Worm (Caenorhabditis elegans) whole organism, L4/young adult: ENCODE measurements around the gene ZK688.10.
A peak's percentile ranks its signal among the peaks of the same experiment; 100 is the strongest.

Source experiments
- W03F9.2 ChIP-seq: fragments of 150-350 bp; optimal IDR thresholded peaks from 2 replicates; lab custom pipeline; 2014; ENCODE audit warnings: missing biosample characterization, missing genetic modification characterization
- dao-5 ChIP-seq: sonication (generic microtip); optimal IDR thresholded peaks from 2 replicates; lab custom pipeline; 2016; ENCODE audit warnings: missing genotype, missing genetic modification characterization, moderate library complexity, missing compliant biosample characterization
- him-1 ChIP-seq: sonication (generic microtip); optimal IDR thresholded peaks from 2 replicates; lab custom pipeline; 2016; ENCODE audit warnings: missing genotype, missing genetic modification reagents, missing genetic modification characterization, missing compliant biosample characterization

ZK688.10 gene

ce11 chrIII:7854494-7855184, 42.2 kb downstream of the ZK688.10 start, which contains the start of gene rpl-35:
Gene rpl-35, plus strand, starts transcription at chrIII:7855134.
- TF ChIP-seq dao-5 (tag; lab: Kevin White, UChicago) (peak; percentile 79), him-1 (peak; percentile 99), W03F9.2 (tag; lab: Kevin White, UChicago) (peak; percentile 99)

- no peak for TF ChIP-seq him-1
- TF ChIP-seq dao-5 (tag; lab: Kevin White, UChicago): no peak
- TF ChIP-seq W03F9.2 (tag; lab: Kevin White, UChicago): no peak
Measured at ce11 chrIII:7848173-7848572, 48.7 kb downstream of the ZK688.10 start.
